Worm (Caenorhabditis elegans): Measurements from ENCODE around the gene clec-243.

clec-243 gene

DNA sequence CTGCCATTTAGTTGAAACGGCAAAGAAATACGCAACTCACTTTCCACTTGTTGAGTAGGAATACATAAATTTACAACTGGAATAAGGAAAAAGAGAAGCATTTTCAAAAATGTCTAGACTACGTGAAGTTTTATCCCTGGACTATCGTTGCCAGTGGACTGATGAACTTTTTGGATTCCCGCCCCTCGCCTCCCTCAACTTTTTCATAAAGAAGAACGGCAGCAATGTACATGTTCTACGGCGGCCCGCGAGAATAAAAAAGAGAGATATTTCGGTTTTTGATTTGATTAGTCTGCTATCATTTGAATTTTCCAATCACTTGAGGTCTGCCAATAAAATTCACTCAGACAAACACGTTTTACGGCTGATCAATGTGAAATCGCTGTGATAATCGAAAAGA, at the start of gene clec-243:
Gene clec-243 (minus strand): TSS at position 101 of the 400 bp plus-strand sequence.
- TF ChIP-seq K12H6.12 (tag; optimal IDR thresholded peaks at IDR 0.05) (no peak), snpc-1.3 (tag; optimal IDR thresholded peaks at IDR 0.05; ENCODE audit: insufficient read depth) (no peak), xnd-1 (tag; optimal IDR thresholded peaks at IDR 0.05) (no peak), hmg-20 (GFP tag; IDR thresholded peaks at IDR 0.05) (no peak), attf-3 (GFP tag; conservative IDR thresholded peaks at IDR 0.05) (no peak), F57C9.4 (tag; optimal IDR thresholded peaks at IDR 0.05) (no peak)

DNA sequence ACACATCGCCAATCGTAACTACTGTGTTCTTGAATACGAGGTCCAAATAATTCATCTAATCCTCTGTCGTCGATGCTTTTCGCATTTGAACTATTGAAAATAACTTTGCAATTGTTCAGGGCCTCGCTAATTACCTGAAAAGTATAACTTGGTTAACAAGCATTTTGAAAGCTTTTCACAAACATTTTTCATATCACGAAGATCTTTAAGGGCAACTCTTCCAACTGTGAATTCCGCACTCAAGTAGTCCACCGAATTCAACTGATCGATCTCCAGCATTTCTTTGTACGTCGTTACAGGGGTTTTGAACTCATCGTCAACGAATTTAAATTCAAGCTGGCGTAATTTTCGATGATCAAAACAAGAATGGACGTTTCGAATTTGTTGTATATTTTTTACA, 47.6 kb upstream of the clec-243 start:
- TF ChIP-seq lin-35 (GFP tag; optimal IDR thresholded peaks at IDR 0.05) (no peak), cebp-1 (GFP tag; IDR thresholded peaks at IDR 0.05) (no peak), cebp-1 (tag; optimal IDR thresholded peaks at IDR 0.05) (no peak), attf-6 (GFP tag; IDR thresholded peaks at IDR 0.05) (no peak), K12H6.12 (tag; optimal IDR thresholded peaks at IDR 0.05) (no peak), cebp-2 (GFP tag; IDR thresholded peaks at IDR 0.05) (no peak), madf-8 (GFP tag; conservative IDR thresholded peaks at IDR 0.05) (no peak), B0261.1 (tag; optimal IDR thresholded peaks at IDR 0.05) (no peak), hlh-12 (tag; optimal IDR thresholded peaks at IDR 0.05) (no peak), aptf-2 (GFP tag; conservative IDR thresholded peaks at IDR 0.05) (no peak)

DNA sequence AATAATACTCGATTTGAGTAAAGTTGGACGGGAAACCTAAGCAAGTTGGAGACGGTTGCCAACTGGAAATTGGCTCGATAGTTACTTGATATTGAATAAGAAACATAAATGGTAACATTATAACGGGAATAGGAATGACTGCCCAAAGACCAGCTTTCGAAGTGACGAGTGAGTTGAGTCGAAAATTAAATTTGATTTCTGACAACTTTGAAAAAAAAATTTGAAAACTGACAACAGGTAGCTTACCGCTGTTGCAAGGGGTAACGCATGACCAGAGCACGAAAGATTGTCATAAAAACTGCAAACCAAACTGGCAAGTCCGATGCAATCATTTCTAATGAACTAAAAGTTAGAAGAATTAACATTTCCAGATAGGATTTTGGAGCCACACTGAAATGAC, 43.9 kb upstream of the clec-243 start:
- TF ChIP-seq snpc-4 (GFP tag; optimal IDR thresholded peaks at IDR 0.05): no peak
- TF ChIP-seq snpc-4 (tag; optimal IDR thresholded peaks at IDR 0.05): no peak
- no peak for TF ChIP-seq atf-7 (tag; optimal IDR thresholded peaks at IDR 0.05)
- no peak for TF ChIP-seq mxl-1 (tag; optimal IDR thresholded peaks at IDR 0.05)
- TF ChIP-seq B0261.1 (tag; optimal IDR thresholded peaks at IDR 0.05): no peak
- TF ChIP-seq lin-35 (GFP tag; optimal IDR thresholded peaks at IDR 0.05): no peak
- TF ChIP-seq bed-2 (GFP tag; IDR thresholded peaks at IDR 0.05): no peak
- no peak for TF ChIP-seq ceh-79 (tag; optimal IDR thresholded peaks at IDR 0.05)
- no peak for TF ChIP-seq T07F8.4 (tag; optimal IDR thresholded peaks at IDR 0.05)
- TF ChIP-seq aptf-3 (GFP tag; IDR thresholded peaks at IDR 0.05): no peak
- no peak for TF ChIP-seq mes-4 (tag; optimal IDR thresholded peaks at IDR 0.05)
- no peak for TF ChIP-seq B0019.2 (GFP tag; conservative IDR thresholded peaks at IDR 0.05)
- no peak for TF ChIP-seq snpc-3.4 (tag; optimal IDR thresholded peaks at IDR 0.05)
- TF ChIP-seq hrde-1 (tag; optimal IDR thresholded peaks at IDR 0.05; ENCODE audit: borderline replicate concordance): no peak
- no peak for TF ChIP-seq T26A5.8 (tag; optimal IDR thresholded peaks at IDR 0.05)
- no peak for TF ChIP-seq ets-4 (GFP tag; optimal IDR thresholded peaks at IDR 0.05)

DNA sequence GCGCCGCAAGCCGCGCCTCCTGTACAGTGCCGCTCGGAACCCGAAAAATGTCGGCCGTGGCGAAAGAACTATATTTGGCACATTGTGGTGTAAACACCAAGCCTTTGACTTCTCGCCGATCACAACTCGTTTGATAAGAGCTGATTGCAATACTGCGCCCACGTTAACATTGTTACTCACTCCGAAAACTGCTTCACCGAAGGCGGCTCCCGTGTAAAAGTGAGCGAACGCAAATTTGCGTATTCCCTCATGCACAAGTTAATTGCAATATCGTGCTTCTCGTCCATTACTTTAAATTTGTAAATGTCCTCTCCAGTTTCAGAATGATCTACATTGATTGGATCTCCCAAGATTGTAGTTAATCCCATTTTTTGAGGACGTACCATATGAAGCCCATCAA, 35.3 kb upstream of the clec-243 start:
- TF ChIP-seq nfya-1 (tag; optimal IDR thresholded peaks at IDR 0.05; ENCODE audit: borderline replicate concordance, insufficient read depth): no peak
- no peak for TF ChIP-seq lsy-27 (tag; optimal IDR thresholded peaks at IDR 0.05; ENCODE audit: borderline replicate concordance, insufficient read depth)
- no peak for TF ChIP-seq somi-1 (GFP tag; optimal IDR thresholded peaks at IDR 0.05)
- TF ChIP-seq hlh-26 (GFP tag; conservative IDR thresholded peaks at IDR 0.05): no peak
- TF ChIP-seq nhr-179 (tag; optimal IDR thresholded peaks at IDR 0.05): no peak
- TF ChIP-seq F10E7.11 (tag; optimal IDR thresholded peaks at IDR 0.05): no peak
- TF ChIP-seq fkh-3 (tag; optimal IDR thresholded peaks at IDR 0.05): no peak
- no peak for TF ChIP-seq nhr-80 (tag; optimal IDR thresholded peaks at IDR 0.05)
- TF ChIP-seq lin-26 (GFP tag; IDR thresholded peaks at IDR 0.05): no peak
- no peak for TF ChIP-seq let-526 (GFP tag; IDR thresholded peaks at IDR 0.05)
- no peak for TF ChIP-seq B0336.3 (GFP tag; IDR thresholded peaks at IDR 0.05)
- TF ChIP-seq egrh-3 (GFP tag; IDR thresholded peaks at IDR 0.05): no peak
- TF ChIP-seq hmg-1.2 (GFP tag; IDR thresholded peaks at IDR 0.05): no peak
- TF ChIP-seq Y79H2A.3 (GFP tag; conservative IDR thresholded peaks at IDR 0.05): no peak
- no peak for TF ChIP-seq nhr-27 (tag; optimal IDR thresholded peaks at IDR 0.05)
- no peak for TF ChIP-seq mcd-1 (GFP tag; IDR thresholded peaks at IDR 0.05)
- no peak for TF ChIP-seq C06A6.2 (GFP tag; conservative IDR thresholded peaks at IDR 0.05)
- no peak for TF ChIP-seq F22D6.2 (tag; optimal IDR thresholded peaks at IDR 0.05)
